Worm (Caenorhabditis elegans): ENCODE data around the gene C50B8.4.

ce11 chrV:13587902-13588301 is 16.1 kb downstream of the C50B8.4 start, which contains the start of gene F53F4.17:
- TF ChIP-seq T22C8.4 (GFP tag; IDR thresholded peaks at IDR 0.05) (no peak), klf-2 (GFP tag; conservative IDR thresholded peaks at IDR 0.05) (no peak), ztf-23 (GFP tag; IDR thresholded peaks at IDR 0.05) (no peak), ref-1 (GFP tag; conservative IDR thresholded peaks at IDR 0.05) (no peak)
